Fruit fly (Drosophila melanogaster) whole organism, wandering third instar larva: ENCODE data around the gene Egfrap.

Source experiments
- Abd-B ChIP-seq: fragments of >200 bp; optimal IDR thresholded peaks from 2 replicates; lab custom pipeline; 2017; ENCODE audit warnings: missing biosample characterization, missing genetic modification characterization
- CG32264 ChIP-seq: fragments of 200-800 bp; sonication (Bioruptor generic); optimal IDR thresholded peaks from 2 replicates; lab custom pipeline; 2016; ENCODE audit warnings: missing biosample characterization, missing genetic modification characterization
- CG9705 ChIP-seq: fragments of 200-800 bp; sonication (Bioruptor generic); optimal IDR thresholded peaks from 2 replicates; lab custom pipeline; 2018; ENCODE audit warnings: missing biosample characterization, mild to moderate bottlenecking, missing genetic modification characterization
- CrebA ChIP-seq: fragments of 200-800 bp; sonication (Bioruptor generic); optimal IDR thresholded peaks from 2 replicates; lab custom pipeline; 2016; ENCODE audit warnings: missing biosample characterization, mild to moderate bottlenecking, missing genetic modification characterization, borderline replicate concordance
- Dfd ChIP-seq: fragments of >200 bp; optimal IDR thresholded peaks from 2 replicates; lab custom pipeline; 2017; ENCODE audit warnings: missing biosample characterization, missing genetic modification characterization
- Dif ChIP-seq: fragments of 200-275, 200-300 bp; sonication (Bioruptor generic); optimal IDR thresholded peaks from 2 replicates; lab custom pipeline; 2018; ENCODE audit warnings: missing biosample characterization, missing genetic modification characterization; ENCODE audit not compliant: partially characterized antibody
- GATAd ChIP-seq: sonication (Bioruptor generic); optimal IDR thresholded peaks from 2 replicates; lab custom pipeline; 2016; ENCODE audit warnings: missing biosample characterization, missing genetic modification characterization
- Hr78 ChIP-seq: fragments of >200 bp; optimal IDR thresholded peaks from 2 replicates; lab custom pipeline; 2017; ENCODE audit warnings: missing biosample characterization, missing genetic modification characterization
- Hr83 ChIP-seq: fragments of 200-300 bp; sonication (Bioruptor generic); optimal IDR thresholded peaks from 2 replicates; lab custom pipeline; 2016; ENCODE audit warnings: missing biosample characterization, mild to moderate bottlenecking, missing genetic modification characterization, moderate library complexity; ENCODE audit not compliant: poor library complexity, severe bottlenecking
- Jra ChIP-seq: sonication (Bioruptor generic); optimal IDR thresholded peaks from 2 replicates; lab custom pipeline; 2016; ENCODE audit warnings: missing biosample characterization, missing genetic modification characterization
- Myc ChIP-seq: fragments of >200 bp; optimal IDR thresholded peaks from 2 replicates; lab custom pipeline; 2017
- N ChIP-seq: fragments of >200 bp; optimal IDR thresholded peaks from 2 replicates; lab custom pipeline; 2018; ENCODE audit warnings: missing biosample characterization, missing external identifiers, missing genetic modification characterization
- OdsH ChIP-seq: fragments of 200-800 bp; sonication (Bioruptor generic); optimal IDR thresholded peaks from 2 replicates; lab custom pipeline; 2016; ENCODE audit warnings: missing biosample characterization, mild to moderate bottlenecking, missing genetic modification characterization
- Rel ChIP-seq, 2 experiments: fragments of 200-800 bp; sonication (Bioruptor generic) in 1 of 2; optimal IDR thresholded peaks; 2 replicates in 1 of 2; 3 replicates in 1 of 2; lab custom pipeline; 2016 to 2019; ENCODE audit warnings: mild to moderate bottlenecking in 2 of 2, missing biosample characterization in 2 of 2, missing genetic modification characterization in 2 of 2, moderate library complexity in 1 of 2
- Sp1 ChIP-seq: fragments of 200-800 bp; sonication (Bioruptor generic); optimal IDR thresholded peaks from 3 replicates; lab custom pipeline; 2019; ENCODE audit warnings: missing biosample characterization, mild to moderate bottlenecking, missing genetic modification characterization, moderate library complexity
- Vsx2 ChIP-seq: fragments of 200-300, 225-300 bp; sonication (Bioruptor generic); optimal IDR thresholded peaks from 2 replicates; lab custom pipeline; 2018; ENCODE audit warnings: missing biosample characterization, missing genetic modification characterization; ENCODE audit not compliant: partially characterized antibody
- brk ChIP-seq: fragments of 200-800 bp; sonication (Bioruptor generic); optimal IDR thresholded peaks from 2 replicates; lab custom pipeline; 2016; ENCODE audit warnings: missing biosample characterization, mild to moderate bottlenecking, missing genetic modification characterization
- dl ChIP-seq, 2 experiments: fragments of 175-275, 200-275 bp in 1 of 2; fragments of 200-275 bp in 1 of 2; sonication (Bioruptor generic); optimal IDR thresholded peaks; lab custom pipeline; 2018; ENCODE audit warnings: mild to moderate bottlenecking in 2 of 2, missing biosample characterization in 2 of 2, missing genetic modification characterization in 2 of 2, moderate library complexity in 2 of 2; ENCODE audit not compliant: partially characterized antibody in 2 of 2, insufficient read depth in 1 of 2
- dmrt93B ChIP-seq: fragments of 200-800 bp; sonication (Bioruptor generic); optimal IDR thresholded peaks from 2 replicates; lab custom pipeline; 2018; ENCODE audit warnings: missing biosample characterization, mild to moderate bottlenecking, missing genetic modification characterization
- dsf ChIP-seq: sonication (Bioruptor generic); optimal IDR thresholded peaks from 2 replicates; lab custom pipeline; 2016; ENCODE audit warnings: missing biosample characterization, missing genetic modification characterization, borderline replicate concordance
- ey ChIP-seq: fragments of 200-800 bp; sonication (Bioruptor generic); optimal IDR thresholded peaks from 2 replicates; lab custom pipeline; 2016; ENCODE audit warnings: missing biosample characterization, missing genetic modification characterization
- foxo ChIP-seq, 2 experiments: fragments of 200-800 bp; sonication (Bioruptor generic); optimal IDR thresholded peaks; 2 replicates in 1 of 2; 3 replicates in 1 of 2; lab custom pipeline; 2016 to 2017; ENCODE audit warnings: missing biosample characterization in 2 of 2, missing genetic modification characterization in 2 of 2
- fru ChIP-seq: fragments of 200-800 bp; sonication (Bioruptor generic); optimal IDR thresholded peaks from 3 replicates; lab custom pipeline; 2016; ENCODE audit warnings: missing biosample characterization, mild to moderate bottlenecking, missing genetic modification characterization
- h ChIP-seq: fragments of 200-800 bp; sonication (Bioruptor generic); optimal IDR thresholded peaks from 3 replicates; lab custom pipeline; 2016; ENCODE audit warnings: missing biosample characterization, mild to moderate bottlenecking, missing genetic modification characterization
- jim ChIP-seq: fragments of 175-275, 200-325 bp; sonication (Bioruptor generic); optimal IDR thresholded peaks from 2 replicates; lab custom pipeline; 2016; ENCODE audit warnings: missing biosample characterization, mild to moderate bottlenecking, missing genetic modification characterization
- lola ChIP-seq: fragments of >200 bp; optimal IDR thresholded peaks from 2 replicates; lab custom pipeline; 2017; ENCODE audit warnings: missing biosample characterization, missing genetic modification characterization
- pan ChIP-seq: fragments of >200 bp; optimal IDR thresholded peaks from 2 replicates; lab custom pipeline; 2017
- psq ChIP-seq: fragments of 200-800 bp; sonication (Bioruptor generic); optimal IDR thresholded peaks from 3 replicates; lab custom pipeline; 2017; ENCODE audit warnings: missing biosample characterization, mild to moderate bottlenecking, missing genetic modification characterization, moderate library complexity
- usp ChIP-seq: fragments of >200 bp; optimal IDR thresholded peaks from 2 replicates; lab custom pipeline; 2017; ENCODE audit warnings: missing biosample characterization, missing genetic modification characterization
- woc ChIP-seq: sonication (Bioruptor generic); optimal IDR thresholded peaks from 2 replicates; lab custom pipeline; 2016; ENCODE audit warnings: missing biosample characterization, mild to moderate bottlenecking, missing genetic modification characterization

The Egfrap gene

DNA sequence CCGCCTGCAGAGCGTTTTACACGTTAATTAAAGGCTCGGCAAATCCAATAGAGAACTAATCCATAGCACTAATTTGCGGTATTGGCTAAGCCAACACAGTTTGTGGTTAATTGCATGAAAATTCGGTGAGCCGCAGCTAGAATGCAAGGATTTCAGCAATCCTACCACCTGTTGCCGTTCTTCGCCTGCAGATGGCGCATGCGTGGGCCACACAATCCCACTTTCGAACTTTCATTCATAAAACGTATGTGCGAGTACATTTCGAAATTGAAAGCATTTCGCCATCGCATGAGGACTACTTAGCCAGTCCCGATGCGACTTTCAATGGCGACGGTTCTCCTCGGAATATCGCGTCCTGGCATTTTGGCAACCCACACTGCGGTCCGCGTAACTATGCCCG lies 43.4 kb downstream of the Egfrap start, which contains the start of gene CG13288:
CG13288 (plus strand) TSS at position 305 of the 400 bp plus-strand sequence.
- TF ChIP-seq Rel (GFP tag; optimal IDR thresholded peaks at IDR 0.05; lab: Kevin White, UChicago) = no peak
- no peak for TF ChIP-seq Rel (tag; optimal IDR thresholded peaks at IDR 0.05; lab: Kevin White, UChicago)
- no peak for TF ChIP-seq lola (GFP tag; lab: Kevin White, UChicago)
- no peak for TF ChIP-seq jim
- no peak for TF ChIP-seq GATAd (GFP tag; lab: Kevin White, UChicago)
- TF ChIP-seq psq (GFP tag; lab: Kevin White, UChicago) = no peak
- no peak for TF ChIP-seq fru (GFP tag; lab: Kevin White, UChicago)
- TF ChIP-seq Dif = no peak
- no peak for TF ChIP-seq h (GFP tag; lab: Kevin White, UChicago)
- TF ChIP-seq CG9705 (GFP tag; lab: Kevin White, UChicago) = no peak
- TF ChIP-seq Jra = no peak
- TF ChIP-seq Sp1 (GFP tag; lab: Kevin White, UChicago) = no peak
- TF ChIP-seq Dfd = no peak
- TF ChIP-seq Vsx2 = no peak
- TF ChIP-seq dmrt93B (GFP tag; lab: Kevin White, UChicago) = no peak

dm6 chr3L:5906599-5906998 lies 43.9 kb downstream of the Egfrap start, which contains the start of gene CG10486:
CG10486 (minus strand) TSS chr3L:5906699.
- TF ChIP-seq Jra (no peak), dsf (GFP tag; lab: Kevin White, UChicago) (no peak), jim (no peak), Myc (lab: Kevin White, UChicago) (no peak), brk (GFP tag; lab: Kevin White, UChicago) (no peak), psq (GFP tag; lab: Kevin White, UChicago) (no peak), CG32264 (no peak), CrebA (GFP tag; lab: Kevin White, UChicago) (no peak), Rel (GFP tag; optimal IDR thresholded peaks at IDR 0.05; lab: Kevin White, UChicago) (no peak), Rel (tag; optimal IDR thresholded peaks at IDR 0.05; lab: Kevin White, UChicago) (no peak), GATAd (GFP tag; lab: Kevin White, UChicago) (no peak), Abd-B (GFP tag; lab: Kevin White, UChicago) (no peak), Hr78 (GFP tag; lab: Kevin White, UChicago) (no peak)

DNA sequence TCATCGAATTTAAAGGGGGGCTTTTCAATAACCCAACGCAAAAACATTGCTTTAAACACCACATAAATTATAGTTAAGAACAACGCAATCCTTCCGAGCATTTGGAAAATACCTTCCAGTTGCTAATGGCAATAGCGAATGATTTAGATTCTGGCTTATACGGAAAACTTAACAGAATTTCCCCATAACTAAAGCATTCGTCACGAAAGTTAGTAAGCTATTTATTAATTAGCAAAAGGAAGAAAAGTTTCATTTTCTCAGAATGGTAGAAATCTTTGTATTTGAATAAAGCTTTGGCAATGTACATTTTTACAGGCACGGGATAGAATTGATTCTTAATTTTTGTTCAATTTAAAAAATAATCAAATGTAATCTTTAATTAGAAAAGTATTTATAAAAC lies 46.5 kb downstream of the Egfrap start, which contains the start of gene CG32413:
CG32413 (minus strand) TSS at position 101 of the 400 bp plus-strand sequence.
- TF ChIP-seq Dfd = no peak
- TF ChIP-seq ey = no peak
- TF ChIP-seq h (GFP tag; lab: Kevin White, UChicago) = no peak
- no peak for TF ChIP-seq Myc (lab: Kevin White, UChicago)
- TF ChIP-seq Vsx2 = no peak

- TF ChIP-seq Vsx2 = peak; percentile 21
- TF ChIP-seq Myc (lab: Kevin White, UChicago) = no peak
- no peak for TF ChIP-seq Rel (GFP tag; optimal IDR thresholded peaks at IDR 0.05; lab: Kevin White, UChicago)
- TF ChIP-seq Rel (tag; optimal IDR thresholded peaks at IDR 0.05; lab: Kevin White, UChicago) = peak; percentile 45
Measured at dm6 chr3L:5902189-5902765, 48.2 kb downstream of the Egfrap start, which contains the start of gene QC. QC (minus strand) TSS chr3L:5902456.

DNA sequence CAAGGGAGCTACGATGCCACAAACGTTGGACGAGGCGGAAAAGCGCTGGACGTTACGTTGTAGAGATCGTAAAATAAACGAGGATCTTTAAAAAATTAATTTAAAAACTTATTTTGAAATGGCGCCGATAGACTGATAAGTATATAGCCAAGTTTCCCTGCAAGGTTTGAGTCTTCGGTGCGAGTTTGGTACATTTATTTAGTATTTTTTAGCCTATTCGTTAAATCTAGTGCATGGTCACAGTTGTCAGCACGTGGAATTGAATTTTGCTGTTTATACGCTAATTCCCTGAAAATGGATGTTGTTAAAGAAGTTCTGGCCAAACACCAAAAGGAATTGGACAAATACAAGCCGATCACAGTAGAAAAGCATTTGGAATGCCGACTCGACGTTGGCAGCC lies 51.2 kb downstream of the Egfrap start, which contains the start of gene CG32409:
CG32409 (plus strand) TSS at position 224 of the 400 bp plus-strand sequence.
- TF ChIP-seq Myc (lab: Kevin White, UChicago) = peak; percentile 64
- TF ChIP-seq woc = no peak
- TF ChIP-seq N = no peak
- TF ChIP-seq dl (GFP tag; optimal IDR thresholded peaks at IDR 0.05; lab: Kevin White, UChicago; ENCODE audit: insufficient read depth in 1 of 2, partially characterized antibody in 2 of 2) = no peak

DNA sequence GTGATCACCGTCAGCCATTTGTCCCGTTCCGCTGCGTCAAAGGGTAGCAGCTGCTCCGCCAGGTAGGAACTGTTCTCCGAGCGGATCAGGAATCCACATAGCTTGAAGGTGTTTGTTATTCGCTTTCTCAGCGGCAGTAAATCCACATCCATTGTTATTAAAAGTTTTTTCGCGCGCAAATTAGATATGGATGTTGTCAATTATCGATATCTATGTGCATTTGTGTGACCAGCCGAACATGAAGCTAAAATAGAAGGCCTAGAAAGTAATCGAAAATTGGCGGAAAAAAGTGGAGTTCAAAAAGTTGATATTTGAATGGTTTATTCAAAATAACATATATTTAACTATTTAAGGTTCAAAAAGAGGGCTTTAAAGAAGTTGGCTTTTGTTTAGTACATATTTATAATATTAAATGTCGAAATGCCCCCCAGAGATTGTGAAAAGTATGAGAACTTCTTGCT lies 53.2 kb downstream of the Egfrap start, which contains the start of the genes PolE2 and CG5592:
PolE2 (minus strand) TSS at position 208 of the 461 bp plus-strand sequence.
CG5592 (plus strand) TSS at position 411 of the 461 bp plus-strand sequence.
- no peak for TF ChIP-seq foxo (GFP tag; optimal IDR thresholded peaks at IDR 0.05; lab: Kevin White, UChicago)
- TF ChIP-seq fru (GFP tag; lab: Kevin White, UChicago) = no peak
- TF ChIP-seq Dfd = no peak
- no peak for TF ChIP-seq Sp1 (GFP tag; lab: Kevin White, UChicago)
- no peak for TF ChIP-seq CG32264
- TF ChIP-seq Abd-B (GFP tag; lab: Kevin White, UChicago) = no peak
- TF ChIP-seq psq (GFP tag; lab: Kevin White, UChicago) = no peak
- TF ChIP-seq h (GFP tag; lab: Kevin White, UChicago) = no peak
- no peak for TF ChIP-seq usp (GFP tag; lab: Kevin White, UChicago)
- no peak for TF ChIP-seq pan (lab: Kevin White, UChicago)
- no peak for TF ChIP-seq Hr83
- TF ChIP-seq CG9705 (GFP tag; lab: Kevin White, UChicago) = no peak
- TF ChIP-seq CrebA (GFP tag; lab: Kevin White, UChicago) = no peak
- no peak for TF ChIP-seq Vsx2
- no peak for TF ChIP-seq Dif
- TF ChIP-seq woc = no peak
- TF ChIP-seq brk (GFP tag; lab: Kevin White, UChicago) = no peak
- TF ChIP-seq OdsH (GFP tag; lab: Kevin White, UChicago) = no peak
- TF ChIP-seq lola (GFP tag; lab: Kevin White, UChicago) = no peak
- no peak for TF ChIP-seq N
- TF ChIP-seq, all 38 proteins: peak for 0
